Fruit fly (Drosophila melanogaster) whole organism, prepupa: ENCODE data around the gene CG6901.
A peak's percentile ranks its signal among the peaks of the same experiment; 100 is the strongest.

Experiments
- Blimp-1 ChIP-seq: fragments of 200-800 bp; sonication (Bioruptor generic); optimal IDR thresholded peaks from 3 replicates; lab custom pipeline; 2017; ENCODE audit warnings: missing biosample characterization, missing genetic modification characterization, mild to moderate bottlenecking, moderate library complexity, missing genetic modification reagents
- CG10669 ChIP-seq: fragments of 200-800 bp; sonication (Bioruptor generic); optimal IDR thresholded peaks from 3 replicates; lab custom pipeline; 2018; ENCODE audit warnings: missing biosample characterization, mild to moderate bottlenecking, missing genetic modification characterization, moderate library complexity
- CG11294 ChIP-seq: fragments of 200-800 bp; sonication (Bioruptor generic); IDR thresholded peaks from 2 replicates; pipeline ENCODE4 v1.3.6; 2022; ENCODE audit warnings: missing biosample characterization, missing genetic modification characterization
- CG11762 ChIP-seq: fragments of 200-800 bp; sonication (Bioruptor generic); optimal IDR thresholded peaks from 3 replicates; lab custom pipeline; 2016; ENCODE audit warnings: missing biosample characterization, missing genetic modification characterization; ENCODE audit not compliant: insufficient read depth
- CG15336 ChIP-seq: fragments of 200-800 bp; sonication (Bioruptor generic); IDR thresholded peaks from 2 replicates; pipeline ENCODE4 v1.3.6; 2022; ENCODE audit warnings: missing biosample characterization, missing genetic modification characterization
- CG1621 ChIP-seq: fragments of 200-800 bp; sonication (Bioruptor generic); optimal IDR thresholded peaks from 3 replicates; lab custom pipeline; 2018; ENCODE audit warnings: missing biosample characterization, mild to moderate bottlenecking, missing genetic modification characterization
- CG16779 ChIP-seq: fragments of 200-800 bp; sonication (Bioruptor generic); optimal IDR thresholded peaks from 3 replicates; lab custom pipeline; 2017; ENCODE audit warnings: missing biosample characterization, mild to moderate bottlenecking, missing genetic modification characterization
- CG3032 ChIP-seq: fragments of 200-800 bp; optimal IDR thresholded peaks from 2 replicates; lab custom pipeline; 2019; ENCODE audit warnings: missing biosample characterization, mild to moderate bottlenecking, missing genetic modification characterization, moderate library complexity
- CG32006 ChIP-seq: fragments of 200-800 bp; sonication (Bioruptor generic); optimal IDR thresholded peaks from 3 replicates; lab custom pipeline; 2017; ENCODE audit warnings: missing biosample characterization, mild to moderate bottlenecking, missing genetic modification characterization
- CG34406 ChIP-seq: fragments of 200-800 bp; sonication (Bioruptor generic); optimal IDR thresholded peaks from 3 replicates; lab custom pipeline; 2016; ENCODE audit warnings: missing biosample characterization, missing genetic modification characterization
- CG3919 ChIP-seq: fragments of 200-800 bp; sonication (Bioruptor generic); optimal IDR thresholded peaks from 3 replicates; lab custom pipeline; 2016; ENCODE audit warnings: missing biosample characterization, missing genetic modification characterization
- CG4318 ChIP-seq: fragments of 200-800 bp; sonication (Bioruptor generic); optimal IDR thresholded peaks from 3 replicates; lab custom pipeline; 2017; ENCODE audit warnings: missing biosample characterization, mild to moderate bottlenecking, missing genetic modification characterization
- CG6163 ChIP-seq: fragments of 200-800 bp; sonication (Bioruptor generic); IDR thresholded peaks from 3 replicates; pipeline ENCODE4 v1.3.6; 2022; ENCODE audit warnings: missing biosample characterization, missing genetic modification characterization
- CG6276 ChIP-seq: fragments of 200-800 bp; sonication (Bioruptor generic); optimal IDR thresholded peaks from 2 replicates; lab custom pipeline; 2017; ENCODE audit warnings: missing biosample characterization, mild to moderate bottlenecking, missing genetic modification characterization
- CG6808 ChIP-seq: fragments of 200-800 bp; sonication (Bioruptor generic); optimal IDR thresholded peaks from 3 replicates; lab custom pipeline; 2017; ENCODE audit warnings: missing biosample characterization, missing genetic modification characterization, mild to moderate bottlenecking, moderate library complexity, missing genetic modification reagents
- CG6854 ChIP-seq: fragments of 200-800 bp; sonication (Bioruptor generic); optimal IDR thresholded peaks from 2 replicates; lab custom pipeline; 2017; ENCODE audit warnings: missing biosample characterization, mild to moderate bottlenecking, missing genetic modification characterization
- CG7368 ChIP-seq: fragments of 200-800 bp; sonication (Bioruptor generic); optimal IDR thresholded peaks from 3 replicates; lab custom pipeline; 2016; ENCODE audit warnings: missing biosample characterization, missing genetic modification characterization
- CG8319 ChIP-seq: fragments of 200-800 bp; sonication (Bioruptor generic); optimal IDR thresholded peaks from 3 replicates; lab custom pipeline; 2016; ENCODE audit warnings: missing biosample characterization, missing genetic modification characterization
- CG8632 ChIP-seq: fragments of 200-800 bp; sonication (Bioruptor generic); optimal IDR thresholded peaks from 3 replicates; lab custom pipeline; 2016; ENCODE audit warnings: missing biosample characterization, missing genetic modification characterization
- CG9139 ChIP-seq: fragments of 200-800 bp; sonication (Bioruptor generic); optimal IDR thresholded peaks from 3 replicates; lab custom pipeline; 2017; ENCODE audit warnings: missing biosample characterization, mild to moderate bottlenecking, missing genetic modification characterization
- Eip75B ChIP-seq: fragments of 200-800 bp; sonication (Bioruptor generic); optimal IDR thresholded peaks from 3 replicates; lab custom pipeline; 2016; ENCODE audit warnings: missing biosample characterization, missing genetic modification characterization
- Eip78C ChIP-seq: fragments of 200-800 bp; sonication (Bioruptor generic); peaks from one replicate; lab custom pipeline; 2016; ENCODE audit warnings: missing biosample characterization, missing genetic modification characterization
- Eip93F ChIP-seq: fragments of 200-800 bp; sonication (Bioruptor generic); optimal IDR thresholded peaks from 2 replicates; lab custom pipeline; 2016; ENCODE audit warnings: missing biosample characterization, mild to moderate bottlenecking, missing genetic modification characterization
- Ets21C ChIP-seq: fragments of 200-800 bp; sonication (Bioruptor generic); optimal IDR thresholded peaks from 3 replicates; lab custom pipeline; 2016; ENCODE audit warnings: missing biosample characterization, missing genetic modification characterization
- Hr39 ChIP-seq: fragments of 200-800 bp; sonication (Bioruptor generic); optimal IDR thresholded peaks from 2 replicates; lab custom pipeline; 2016; ENCODE audit warnings: missing biosample characterization, missing genetic modification characterization
- Met ChIP-seq: fragments of 200-800 bp; sonication (Bioruptor generic); optimal IDR thresholded peaks from 3 replicates; lab custom pipeline; 2016; ENCODE audit warnings: missing biosample characterization, missing genetic modification characterization
- OdsH ChIP-seq: fragments of 200-800 bp; sonication (Bioruptor generic); optimal IDR thresholded peaks from 3 replicates; lab custom pipeline; 2016; ENCODE audit warnings: missing biosample characterization, missing genetic modification characterization
- Smox ChIP-seq: fragments of 200-800 bp; sonication (Bioruptor generic); optimal IDR thresholded peaks from 3 replicates; lab custom pipeline; 2016; ENCODE audit warnings: missing biosample characterization, missing genetic modification characterization
- Sox102F ChIP-seq: fragments of 200-800 bp; sonication (Bioruptor generic); optimal IDR thresholded peaks from 2 replicates; lab custom pipeline; 2016; ENCODE audit warnings: missing biosample characterization, mild to moderate bottlenecking, missing genetic modification characterization
- Sox14 ChIP-seq: fragments of 200-800 bp; sonication (Bioruptor generic); optimal IDR thresholded peaks from 3 replicates; lab custom pipeline; 2016; ENCODE audit warnings: missing biosample characterization, missing genetic modification characterization
- Sox15 ChIP-seq: fragments of 200-800 bp; sonication (Bioruptor generic); optimal IDR thresholded peaks from 3 replicates; lab custom pipeline; 2016; ENCODE audit warnings: missing biosample characterization, missing genetic modification characterization
- achi ChIP-seq: fragments of 200-800 bp; sonication (Bioruptor generic); optimal IDR thresholded peaks from 3 replicates; lab custom pipeline; 2016; ENCODE audit warnings: missing biosample characterization, missing genetic modification characterization
- dac ChIP-seq: fragments of 200-800 bp; sonication (Bioruptor generic); optimal IDR thresholded peaks from 2 replicates; lab custom pipeline; 2017; ENCODE audit warnings: missing biosample characterization, mild to moderate bottlenecking, missing genetic modification characterization
- dsx ChIP-seq: fragments of 200-800 bp; optimal IDR thresholded peaks from 3 replicates; lab custom pipeline; 2019; ENCODE audit warnings: missing biosample characterization, mild to moderate bottlenecking, missing genetic modification characterization, moderate library complexity; ENCODE audit not compliant: poor library complexity, severe bottlenecking
- eg ChIP-seq: fragments of 200-800 bp; sonication (Bioruptor generic); IDR thresholded peaks from 3 replicates; pipeline ENCODE4 v1.3.6; 2022; ENCODE audit warnings: missing biosample characterization, missing genetic modification characterization
- fd59A ChIP-seq: fragments of 200-800 bp; sonication (Bioruptor generic); optimal IDR thresholded peaks from 2 replicates; lab custom pipeline; 2017; ENCODE audit warnings: missing biosample characterization, mild to moderate bottlenecking, missing genetic modification characterization, missing genetic modification reagents
- fd85E ChIP-seq: fragments of 200-800 bp; sonication (Bioruptor generic); optimal IDR thresholded peaks from 3 replicates; lab custom pipeline; 2016; ENCODE audit warnings: missing biosample characterization, missing genetic modification characterization
- fkh ChIP-seq: fragments of 200-800 bp; sonication (Bioruptor generic); optimal IDR thresholded peaks from 3 replicates; lab custom pipeline; 2017; ENCODE audit warnings: missing biosample characterization, mild to moderate bottlenecking, missing genetic modification characterization, moderate library complexity
- lz ChIP-seq: fragments of 200-800 bp; sonication (Bioruptor generic); optimal IDR thresholded peaks from 3 replicates; lab custom pipeline; 2016; ENCODE audit warnings: missing biosample characterization, missing genetic modification characterization
- salr ChIP-seq, 2 experiments: fragments of 200-800 bp; sonication (Bioruptor generic); optimal IDR thresholded peaks; 3 replicates each; lab custom pipeline; 2016 to 2018; ENCODE audit warnings: missing biosample characterization in 2 of 2, missing genetic modification characterization in 2 of 2, mild to moderate bottlenecking in 1 of 2
- spab ChIP-seq: fragments of 200-800 bp; sonication (Bioruptor generic); optimal IDR thresholded peaks from 2 replicates; lab custom pipeline; 2017; ENCODE audit warnings: missing biosample characterization, mild to moderate bottlenecking, missing genetic modification characterization, missing genetic modification reagents
- ss ChIP-seq, 2 experiments: fragments of 200-800 bp; sonication (Bioruptor generic); optimal IDR thresholded peaks; 2 replicates in 1 of 2; 3 replicates in 1 of 2; lab custom pipeline; 2017 to 2018; ENCODE audit warnings: mild to moderate bottlenecking in 2 of 2, missing biosample characterization in 2 of 2, missing genetic modification characterization in 2 of 2, moderate library complexity in 1 of 2

The CG6901 gene

DNA sequence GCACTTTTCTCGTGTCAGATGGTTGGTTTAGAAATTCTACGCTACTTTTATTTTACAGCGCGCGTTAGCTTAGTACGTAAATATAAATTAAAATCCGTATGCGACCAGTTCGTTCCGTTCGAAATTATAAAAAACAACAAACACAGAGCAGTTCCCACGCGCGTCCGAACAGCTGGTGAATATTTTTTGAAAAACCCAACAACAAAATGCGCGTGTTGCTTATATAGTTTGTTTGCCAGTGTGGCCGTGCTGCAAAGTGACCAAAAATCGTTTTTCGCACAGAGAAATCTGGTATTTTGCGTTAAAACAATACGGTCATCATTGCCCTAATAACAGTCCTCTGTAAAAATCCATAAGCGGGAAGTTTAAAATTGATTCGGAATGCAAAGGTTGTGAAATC is 15.1 kb downstream of the CG6901 start (continued):
- TF ChIP-seq CG34406 (no peak), CG32006 (GFP tag; lab: Kevin White, UChicago) (no peak), CG7368 (no peak), achi (GFP tag; lab: Kevin White, UChicago) (no peak), CG10669 (no peak), Met (no peak), fkh (GFP tag; lab: Kevin White, UChicago) (peak; percentile 25), CG16779 (tag; lab: Kevin White, UChicago) (no peak), dsx (peak; percentile 30)

DNA sequence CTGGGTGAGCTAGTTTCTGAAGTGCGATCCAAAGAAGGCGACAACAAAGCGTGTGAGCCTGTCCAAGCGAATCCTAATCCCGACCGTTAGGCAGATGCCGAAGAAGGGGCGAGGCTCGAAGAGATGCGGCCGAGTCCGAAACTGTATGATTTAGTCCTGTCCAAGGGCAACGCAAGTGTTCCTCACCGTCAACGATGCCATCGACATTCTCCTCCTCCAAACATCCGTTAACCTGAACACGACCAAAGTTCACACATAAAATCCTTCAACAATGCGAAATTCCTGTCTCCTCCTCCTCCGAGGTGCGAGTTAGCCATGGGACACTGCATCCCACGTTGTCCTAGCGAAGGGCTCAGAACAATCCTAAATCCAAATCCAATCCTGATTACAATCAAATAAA is 16.3 kb downstream of the CG6901 start, which contains the start of gene Sulf1:
Gene Sulf1 (minus strand): TSS at position 101 of the 400 bp plus-strand sequence.
- no peak for TF ChIP-seq CG8319

DNA sequence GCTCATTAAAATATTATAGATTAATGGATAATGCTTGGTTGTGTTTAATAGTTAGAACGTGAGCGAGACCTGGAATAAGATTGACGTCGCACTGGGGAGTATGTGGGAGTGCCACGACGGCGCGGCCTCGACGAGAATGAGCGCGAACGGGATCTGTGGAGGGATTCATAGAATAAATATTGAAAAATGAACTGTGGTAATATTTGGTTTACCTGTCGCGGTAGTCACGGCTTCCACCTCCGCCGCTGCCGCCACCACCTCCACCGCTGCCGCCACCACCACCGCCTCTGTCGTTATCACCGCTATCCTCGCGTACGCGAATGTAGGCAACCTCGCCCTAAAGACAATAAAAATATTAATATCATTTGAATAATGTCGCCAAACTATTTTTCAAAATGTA is 17.4 kb downstream of the CG6901 start:
- TF ChIP-seq CG8319 (no peak), CG3032 (tag; lab: Kevin White, UChicago) (peak; percentile 10), CG6163 (peak; percentile 53; the same call in 1 of the 3 replicates), CG8632 (GFP tag; lab: Kevin White, UChicago) (no peak), CG16779 (tag; lab: Kevin White, UChicago) (no peak), CG15336 (GFP tag; lab: Robert Waterston, UW) (0 out of 2 replicates have a peak, but pooled peaks have one; percentile 28), spab (peak; percentile 25), lz (GFP tag; lab: Kevin White, UChicago) (no peak), CG3919 (GFP tag; lab: Kevin White, UChicago) (peak; percentile 2), eg (GFP tag; lab: Robert Waterston, UW) (peak; percentile 60; the same call in 2 of the 3 replicates), CG6808 (GFP tag; lab: Kevin White, UChicago) (peak; percentile 42), Eip78C (peak; percentile 71), ss (GFP tag; optimal IDR thresholded peaks at IDR 0.05; lab: Kevin White, UChicago) (peak in 1 of 2 experiments; percentile 80), CG11294 (GFP tag; lab: Robert Waterston, UW) (0 out of 2 replicates have a peak, but pooled peaks have one; percentile 8), achi (GFP tag; lab: Kevin White, UChicago) (no peak), CG6276 (GFP tag; lab: Kevin White, UChicago) (no peak), CG1621 (tag; lab: Kevin White, UChicago) (peak; percentile 6), CG9139 (peak; percentile 34)

DNA sequence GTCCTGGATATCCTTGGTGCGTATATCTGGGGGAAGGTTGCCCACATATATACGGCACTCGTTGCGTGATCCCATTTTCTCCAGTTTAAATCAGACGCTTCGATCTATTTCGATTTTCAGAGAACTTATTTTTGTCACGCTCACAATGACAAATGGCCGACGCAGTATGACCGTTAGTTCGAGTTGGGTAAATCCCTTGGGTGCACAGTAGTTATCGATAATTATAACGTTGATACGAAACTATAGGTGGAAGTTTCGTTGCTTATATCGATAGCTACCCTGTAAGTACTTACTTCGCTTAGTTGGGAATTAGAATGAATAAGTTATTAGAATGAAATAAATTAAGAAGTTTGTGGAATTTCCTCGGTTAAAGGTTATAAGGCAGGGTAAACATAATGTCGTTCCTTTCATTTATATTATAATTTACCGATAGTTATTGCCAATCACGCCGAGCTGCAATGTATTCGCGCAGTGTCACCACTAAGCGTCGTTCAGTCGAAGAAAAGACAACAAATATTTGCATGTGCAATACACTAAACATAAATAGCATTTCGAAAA is 18.7 kb downstream of the CG6901 start, which contains the start of the genes SF2 and pad:
Gene SF2 (minus strand): TSS at position 172 of the 558 bp plus-strand sequence.
Gene pad (plus strand): TSS at position 502 of the 558 bp plus-strand sequence.
- TF ChIP-seq CG10669: peak; percentile 56
- no peak for TF ChIP-seq Met
- TF ChIP-seq CG16779 (tag; lab: Kevin White, UChicago): no peak
- peak; percentile 85 for TF ChIP-seq Hr39 (GFP tag; lab: Kevin White, UChicago)
- peak in 1 of 2 experiments; percentile 4 for TF ChIP-seq salr (GFP tag; optimal IDR thresholded peaks at IDR 0.05; lab: Kevin White, UChicago)
- TF ChIP-seq CG6163: peak; percentile 37; the same call in 1 of the 3 replicates
- TF ChIP-seq fd85E (GFP tag; lab: Kevin White, UChicago): no peak
- peak; percentile 60 for TF ChIP-seq CG34406
- peak; percentile 48 for TF ChIP-seq CG6854
- peak; percentile 14 for TF ChIP-seq fd59A (GFP tag; lab: Kevin White, UChicago)
- no peak for TF ChIP-seq Smox
- peak; percentile 82 for TF ChIP-seq Eip75B (GFP tag; lab: Kevin White, UChicago)
- TF ChIP-seq Sox102F (GFP tag; lab: Kevin White, UChicago): no peak
- no peak for TF ChIP-seq Blimp-1 (GFP tag; lab: Kevin White, UChicago)
- TF ChIP-seq CG3919 (GFP tag; lab: Kevin White, UChicago): peak; percentile 76
- no peak for TF ChIP-seq spab
- TF ChIP-seq OdsH: peak; percentile 78
- TF ChIP-seq fkh (GFP tag; lab: Kevin White, UChicago): peak; percentile 95
- peak; percentile 55; the same call in 2 of the 3 replicates for TF ChIP-seq eg (GFP tag; lab: Robert Waterston, UW)
- TF ChIP-seq Eip93F (GFP tag; lab: Kevin White, UChicago): peak; percentile 67
- TF ChIP-seq dac (GFP tag; lab: Kevin White, UChicago): no peak
- TF ChIP-seq Sox14 (GFP tag; lab: Kevin White, UChicago): peak; percentile 84
- no peak for TF ChIP-seq CG4318
- peak; percentile 86 for TF ChIP-seq lz (GFP tag; lab: Kevin White, UChicago)
- TF ChIP-seq CG3032 (tag; lab: Kevin White, UChicago): peak; percentile 76
- peak; percentile 70 for TF ChIP-seq CG6808 (GFP tag; lab: Kevin White, UChicago)
- TF ChIP-seq CG11294 (GFP tag; lab: Robert Waterston, UW): no peak; the same call in 1 of the 2 replicates
- peak; percentile 79 for TF ChIP-seq dsx
- TF ChIP-seq Eip78C: peak; percentile 90
- peak; percentile 80 for TF ChIP-seq Ets21C (GFP tag; lab: Kevin White, UChicago)
- TF ChIP-seq CG11762: peak; percentile 60
- peak; percentile 69 for TF ChIP-seq Sox15
